Worm (Caenorhabditis elegans) whole organism, late embryonic: ENCODE measurements around the gene K07E3.1.

ENCODE experiments used
- ceh-34 ChIP-seq: sonication (generic microtip); optimal IDR thresholded peaks from 2 replicates; lab custom pipeline; 2016; ENCODE audit warnings: mild to moderate bottlenecking, missing genetic modification characterization, missing compliant biosample characterization
- elt-2 ChIP-seq: sonication (generic microtip); optimal IDR thresholded peaks from 2 replicates; lab custom pipeline; 2016; ENCODE audit warnings: missing genetic modification reagents, missing genetic modification characterization, missing compliant biosample characterization
- hlh-30 ChIP-seq: sonication (generic microtip); optimal IDR thresholded peaks from 2 replicates; lab custom pipeline; 2017; ENCODE audit warnings: antibody characterized with exemption, missing genetic modification characterization, missing compliant biosample characterization; ENCODE audit not compliant: insufficient read depth
- nhr-11 ChIP-seq: fragments of 150-350 bp; optimal IDR thresholded peaks from 2 replicates; lab custom pipeline; 2014; ENCODE audit warnings: missing biosample characterization, missing genetic modification characterization
- sox-4 ChIP-seq: sonication (generic microtip); optimal IDR thresholded peaks from 2 replicates; lab custom pipeline; 2017; ENCODE audit warnings: mild to moderate bottlenecking, missing genetic modification characterization, inconsistent platforms, missing compliant biosample characterization

DNA sequence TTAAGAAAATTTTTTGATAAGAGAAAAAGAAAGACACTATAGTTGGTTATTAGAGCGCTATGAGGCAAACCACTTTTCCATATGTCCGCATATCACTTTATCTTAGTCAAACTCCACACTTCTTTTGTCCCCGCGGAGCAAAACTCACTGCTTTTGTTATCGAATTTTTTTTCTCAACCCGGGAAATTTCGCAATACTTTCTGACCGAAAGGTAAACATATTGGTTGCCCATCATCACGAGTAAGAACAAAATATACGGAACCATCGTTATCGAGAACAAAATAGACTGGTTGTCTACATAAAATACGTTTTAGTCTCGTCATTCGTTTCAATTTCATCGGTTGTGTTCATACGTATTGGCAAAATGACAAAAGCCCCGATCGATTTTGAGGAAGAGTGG, 40.9 kb upstream of the K07E3.1 start, which contains the start of gene C18A11.1:
- TF ChIP-seq nhr-11 (tag; lab: Kevin White, UChicago) (no peak), ceh-34 (no peak), elt-2 (tag; lab: Kevin White, UChicago) (no peak), hlh-30 (tag; lab: Kevin White, UChicago) (no peak), sox-4 (no peak)
